Fruit fly (Drosophila melanogaster): ENCODE measurements around the gene CG14104.

The CG14104 gene

dm6 chr3L:19844507-19844906, 37.5 kb upstream of the CG14104 start:
- no peak for TF ChIP-seq ey (GFP tag; optimal IDR thresholded peaks at IDR 0.05)
- peak; percentile 96 for TF ChIP-seq Dfd (GFP tag; optimal IDR thresholded peaks at IDR 0.05)
- TF ChIP-seq usp (GFP tag; optimal IDR thresholded peaks at IDR 0.05), result no peak

dm6 chr3L:19836375-19836937, 29.5 kb upstream of the CG14104 start, which contains the start of gene kto:
kto (plus strand) TSS chr3L:19836614.
- TF ChIP-seq sv (GFP tag; optimal IDR thresholded peaks at IDR 0.05), result no peak
- TF ChIP-seq CrebA (GFP tag; optimal IDR thresholded peaks at IDR 0.05; ENCODE audit: borderline replicate concordance), result no peak
- no peak for TF ChIP-seq woc (GFP tag; optimal IDR thresholded peaks at IDR 0.05)
- TF ChIP-seq dl (GFP tag; optimal IDR thresholded peaks at IDR 0.05; ENCODE audit: insufficient read depth in 1 of 2, partially characterized antibody in 2 of 2), result no peak
- TF ChIP-seq Sp1 (GFP tag; optimal IDR thresholded peaks at IDR 0.05), result no peak
- no peak for TF ChIP-seq sage (GFP tag; optimal IDR thresholded peaks at IDR 0.05)
- TF ChIP-seq usp (GFP tag; optimal IDR thresholded peaks at IDR 0.05), result no peak
- TF ChIP-seq Dfd (GFP tag; optimal IDR thresholded peaks at IDR 0.05), result no peak
- TF ChIP-seq Mio (GFP tag; optimal IDR thresholded peaks at IDR 0.05), result no peak
- TF ChIP-seq brk (GFP tag; optimal IDR thresholded peaks at IDR 0.05), result no peak
- no peak for TF ChIP-seq dmrt93B (GFP tag; optimal IDR thresholded peaks at IDR 0.05)
- TF ChIP-seq Hr83 (GFP tag; optimal IDR thresholded peaks at IDR 0.05; ENCODE audit: poor library complexity, severe bottlenecking), result no peak
- TF ChIP-seq jim (GFP tag; optimal IDR thresholded peaks at IDR 0.05), result no peak
- TF ChIP-seq psq (GFP tag; optimal IDR thresholded peaks at IDR 0.05), result no peak
- no peak for TF ChIP-seq Hnf4 (GFP tag; optimal IDR thresholded peaks at IDR 0.05)
- TF ChIP-seq ey (GFP tag; optimal IDR thresholded peaks at IDR 0.05), result no peak

- TF ChIP-seq CG9705 (GFP tag; optimal IDR thresholded peaks at IDR 0.05) (peak; percentile 66), Hnf4 (GFP tag; optimal IDR thresholded peaks at IDR 0.05) (no peak), Hr83 (GFP tag; optimal IDR thresholded peaks at IDR 0.05; ENCODE audit: poor library complexity, severe bottlenecking) (peak; percentile 74), Myc (optimal IDR thresholded peaks at IDR 0.05) (peak; percentile 95), psq (GFP tag; optimal IDR thresholded peaks at IDR 0.05) (peak; percentile 6), usp (GFP tag; optimal IDR thresholded peaks at IDR 0.05) (no peak), h (GFP tag; optimal IDR thresholded peaks at IDR 0.05) (no peak), Sp1 (GFP tag; optimal IDR thresholded peaks at IDR 0.05) (peak; percentile 70), dmrt93B (GFP tag; optimal IDR thresholded peaks at IDR 0.05) (no peak), Vsx2 (GFP tag; optimal IDR thresholded peaks at IDR 0.05; ENCODE audit: partially characterized antibody) (no peak), OdsH (GFP tag; optimal IDR thresholded peaks at IDR 0.05) (peak; percentile 9), br (GFP tag; optimal IDR thresholded peaks at IDR 0.05) (no peak), Rel (GFP tag; optimal IDR thresholded peaks at IDR 0.05) (no peak), Rel (tag; optimal IDR thresholded peaks at IDR 0.05) (peak; percentile 9)
These were observed 27.3 kb upstream of the CG14104 start, which contains the start of the genes trc and CG32221 for dm6 chr3L:19834143-19834794. trc (minus strand) TSS chr3L:19834304. CG32221 (plus strand) TSS chr3L:19834670.

- TF ChIP-seq h (GFP tag; optimal IDR thresholded peaks at IDR 0.05) (peak; percentile 12), foxo (GFP tag; optimal IDR thresholded peaks at IDR 0.05) (no peak), dl (GFP tag; optimal IDR thresholded peaks at IDR 0.05; ENCODE audit: insufficient read depth in 1 of 2, partially characterized antibody in 2 of 2) (peak in 1 of 2 experiments; percentile 48), Rel (GFP tag; optimal IDR thresholded peaks at IDR 0.05) (no peak), Rel (tag; optimal IDR thresholded peaks at IDR 0.05) (peak; percentile 17), Dfd (GFP tag; optimal IDR thresholded peaks at IDR 0.05) (no peak), psq (GFP tag; optimal IDR thresholded peaks at IDR 0.05) (peak; percentile 88), OdsH (GFP tag; optimal IDR thresholded peaks at IDR 0.05) (peak; percentile 26), Dif (GFP tag; optimal IDR thresholded peaks at IDR 0.05; ENCODE audit: partially characterized antibody) (peak; percentile 67)
These were observed 26.2 kb upstream of the CG14104 start for dm6 chr3L:19833227-19833626.

- no peak for TF ChIP-seq pan (optimal IDR thresholded peaks at IDR 0.05)
These were observed 11.7 kb upstream of the CG14104 start for dm6 chr3L:19818701-19819100.
